Worm (Caenorhabditis elegans) whole organism, young adult: ENCODE results near the gene nhr-32.

Source experiments
- F10E7.11 ChIP-seq: sonication (generic microtip); optimal IDR thresholded peaks from 2 replicates; lab custom pipeline; 2017; ENCODE audit warnings: mild to moderate bottlenecking, missing genetic modification characterization, moderate library complexity, missing compliant biosample characterization
- F22D6.2 ChIP-seq: sonication (generic microtip); optimal IDR thresholded peaks from 2 replicates; lab custom pipeline; 2016; ENCODE audit warnings: mild to moderate bottlenecking, missing genetic modification characterization, missing compliant biosample characterization
- T07F8.4 ChIP-seq: sonication (generic microtip); optimal IDR thresholded peaks from 2 replicates; lab custom pipeline; 2016; ENCODE audit warnings: mild to moderate bottlenecking, missing genetic modification characterization, moderate library complexity, missing compliant biosample characterization
- Y79H2A.3 ChIP-seq: fragments of 200-800 bp; sonication (Bioruptor generic); conservative IDR thresholded peaks from 2 replicates; pipeline ENCODE4 v1.3.6; 2022; ENCODE audit warnings: missing genetic modification reagents, missing genetic modification characterization, missing compliant biosample characterization
- attf-3 ChIP-seq: fragments of 200-800 bp; sonication (Bioruptor generic); conservative IDR thresholded peaks from 2 replicates; pipeline ENCODE4 v1.3.6; 2022; ENCODE audit warnings: missing genetic modification reagents, missing genetic modification characterization, missing compliant biosample characterization
- attf-5 ChIP-seq: fragments of 200-800 bp; sonication (Bioruptor generic); optimal IDR thresholded peaks from 2 replicates; lab custom pipeline; 2018; ENCODE audit warnings: mild to moderate bottlenecking, missing genetic modification characterization, missing compliant biosample characterization
- hrde-1 ChIP-seq: sonication (generic microtip); optimal IDR thresholded peaks from 2 replicates; lab custom pipeline; 2016; ENCODE audit warnings: missing genetic modification characterization, mild to moderate bottlenecking, missing compliant biosample characterization, moderate library complexity, missing genotype, missing genetic modification reagents, borderline replicate concordance
- let-526 ChIP-seq: fragments of 200-800 bp; sonication (Bioruptor generic); IDR thresholded peaks from 2 replicates; pipeline ENCODE4 v1.3.6; 2022; ENCODE audit warnings: missing genetic modification reagents, missing genetic modification characterization, missing compliant biosample characterization
- let-607 ChIP-seq, 2 experiments: fragments of 200-800 bp in 1 of 2; sonication (Bioruptor generic) in 1 of 2; sonication (generic microtip) in 1 of 2; optimal IDR thresholded peaks; 2 replicates each; lab custom pipeline; 2016 to 2018; ENCODE audit warnings: mild to moderate bottlenecking in 2 of 2, missing compliant biosample characterization in 2 of 2, missing genetic modification characterization in 2 of 2, moderate library complexity in 2 of 2, missing genotype in 1 of 2
- lsy-27 ChIP-seq: sonication (generic microtip); optimal IDR thresholded peaks from 2 replicates; lab custom pipeline; 2017; ENCODE audit warnings: missing genetic modification characterization, mild to moderate bottlenecking, missing compliant biosample characterization, antibody characterized with exemption, missing genotype, borderline replicate concordance; ENCODE audit not compliant: insufficient read depth
- madf-3 ChIP-seq: fragments of 200-800 bp; sonication (Bioruptor generic); IDR thresholded peaks from 2 replicates; pipeline ENCODE4 v1.3.6; 2022; ENCODE audit warnings: missing genetic modification reagents, missing genetic modification characterization, missing compliant biosample characterization
- madf-6 ChIP-seq: fragments of 200-800 bp; sonication (Bioruptor generic); IDR thresholded peaks from 2 replicates; pipeline ENCODE4 v1.3.6; 2022; ENCODE audit warnings: missing genetic modification reagents, missing genetic modification characterization, missing compliant biosample characterization
- mel-28 ChIP-seq: sonication (generic microtip); optimal IDR thresholded peaks from 2 replicates; lab custom pipeline; 2016; ENCODE audit warnings: borderline replicate concordance, mild to moderate bottlenecking, missing genetic modification characterization, missing compliant biosample characterization
- nhr-27 ChIP-seq: fragments of 200-800 bp; sonication (Bioruptor generic); optimal IDR thresholded peaks from 2 replicates; lab custom pipeline; 2018; ENCODE audit warnings: mild to moderate bottlenecking, missing genetic modification characterization, moderate library complexity, missing compliant biosample characterization
- snpc-1.1 ChIP-seq: sonication (generic microtip); optimal IDR thresholded peaks from 2 replicates; lab custom pipeline; 2017; ENCODE audit warnings: missing genetic modification characterization, mild to moderate bottlenecking, missing compliant biosample characterization, antibody characterized with exemption, moderate library complexity, missing genotype, missing genetic modification reagents; ENCODE audit not compliant: insufficient read depth

nhr-32 gene

DNA sequence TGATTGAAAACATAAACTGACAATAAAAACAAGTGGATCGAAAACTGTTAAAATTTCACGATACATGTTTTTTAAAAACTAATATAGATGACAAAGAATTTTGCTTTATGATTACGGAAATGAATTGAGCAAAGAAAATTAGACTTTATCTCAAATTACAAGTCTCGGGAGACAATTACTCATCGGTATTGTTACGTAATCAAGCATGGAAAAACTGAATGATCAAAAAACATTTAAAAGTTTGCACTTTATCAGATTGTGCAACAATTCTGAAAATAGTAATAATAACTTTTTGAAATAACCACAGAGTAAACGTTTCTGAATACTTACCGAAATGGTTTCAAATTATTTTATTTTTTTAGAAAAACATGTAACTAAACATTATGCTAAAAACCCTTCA, 54.0 kb downstream of the nhr-32 start, which contains the start of gene srd-43:
Gene srd-43, minus strand, starts transcription at position 66 of the 400 bp plus-strand sequence.
- TF ChIP-seq let-607 (tag; optimal IDR thresholded peaks at IDR 0.05; lab: Kevin White, UChicago) = no peak
- TF ChIP-seq lsy-27 (tag; lab: Kevin White, UChicago) = no peak
- TF ChIP-seq F22D6.2 (tag; lab: Kevin White, UChicago) = no peak
- TF ChIP-seq hrde-1 (tag; lab: Kevin White, UChicago) = no peak
- TF ChIP-seq Y79H2A.3 = no peak
- TF ChIP-seq snpc-1.1 (tag; lab: Kevin White, UChicago) = no peak
- no peak for TF ChIP-seq attf-3
- no peak for TF ChIP-seq let-526 (GFP tag; lab: Robert Waterston, UW)
- TF ChIP-seq T07F8.4 (tag; lab: Kevin White, UChicago) = no peak
- TF ChIP-seq F10E7.11 = no peak
- no peak for TF ChIP-seq madf-6 (GFP tag; lab: Robert Waterston, UW)
- no peak for TF ChIP-seq nhr-27 (tag; lab: Kevin White, UChicago)
- TF ChIP-seq attf-5 (GFP tag; lab: Kevin White, UChicago) = no peak
- no peak for TF ChIP-seq madf-3 (GFP tag; lab: Robert Waterston, UW)
- no peak for TF ChIP-seq mel-28 (tag; lab: Kevin White, UChicago)
- TF ChIP-seq, all 124 proteins: peak for 0
